Worm (Caenorhabditis elegans) whole organism, L1 larva: ENCODE data around the gene ragc-1.

Experiments used
- alr-1 ChIP-seq: fragments of 200-800 bp; sonication (Bioruptor generic); optimal IDR thresholded peaks from 2 replicates; lab custom pipeline; 2018; ENCODE audit warnings: borderline replicate concordance, mild to moderate bottlenecking, missing genetic modification characterization, missing compliant biosample characterization
- aly-2 ChIP-seq: fragments of 150-350 bp; optimal IDR thresholded peaks from 2 replicates; lab custom pipeline; 2014; ENCODE audit warnings: missing biosample characterization, missing genetic modification characterization
- ama-1 ChIP-seq: fragments of 150-350 bp; optimal IDR thresholded peaks from 2 replicates; lab custom pipeline; 2014
- blmp-1 ChIP-seq: fragments of 150-350 bp; optimal IDR thresholded peaks from 2 replicates; lab custom pipeline; 2014; ENCODE audit warnings: missing biosample characterization, missing genetic modification characterization
- ceh-63 ChIP-seq: fragments of 200-800 bp; sonication (Bioruptor generic); optimal IDR thresholded peaks from 2 replicates; lab custom pipeline; 2018; ENCODE audit warnings: mild to moderate bottlenecking, missing genetic modification characterization, missing compliant biosample characterization
- ceh-82 ChIP-seq, 3 experiments: fragments of 150-350 bp in 1 of 3; sonication (generic microtip) in 2 of 3; optimal IDR thresholded peaks; 2 replicates each; lab custom pipeline; 2014 to 2017; ENCODE audit warnings: missing biosample characterization in 3 of 3, missing genetic modification characterization in 3 of 3
- ceh-90 ChIP-seq: sonication (generic microtip); optimal IDR thresholded peaks from 2 replicates; lab custom pipeline; 2016; ENCODE audit warnings: missing genetic modification characterization, missing compliant biosample characterization
- dsc-1 ChIP-seq: sonication (generic microtip); optimal IDR thresholded peaks from 2 replicates; lab custom pipeline; 2016; ENCODE audit warnings: mild to moderate bottlenecking, missing genetic modification characterization, missing compliant biosample characterization
- efl-3 ChIP-seq: fragments of 200-800 bp; sonication (Bioruptor generic); optimal IDR thresholded peaks from 2 replicates; lab custom pipeline; 2018; ENCODE audit warnings: mild to moderate bottlenecking, missing genetic modification characterization, missing compliant biosample characterization
- elt-2 ChIP-seq: sonication (generic microtip); optimal IDR thresholded peaks from 2 replicates; lab custom pipeline; 2016; ENCODE audit warnings: missing genetic modification characterization, mild to moderate bottlenecking, inconsistent platforms, missing compliant biosample characterization, missing genetic modification reagents
- elt-3 ChIP-seq, 6 experiments: fragments of 150-350 bp in 1 of 6; sonication (generic microtip); optimal IDR thresholded peaks; 2 replicates each; lab custom pipeline; 2017 to 2018; ENCODE audit warnings: missing biosample characterization in 6 of 6, missing genetic modification characterization in 6 of 6, inconsistent platforms in 1 of 6
- fkh-10 ChIP-seq: sonication (generic microtip); optimal IDR thresholded peaks from 2 replicates; lab custom pipeline; 2017; ENCODE audit warnings: missing biosample characterization, missing genetic modification reagents, missing genetic modification characterization
- fkh-4 ChIP-seq: sonication (generic microtip); optimal IDR thresholded peaks from 2 replicates; lab custom pipeline; 2016; ENCODE audit warnings: missing compliant biosample characterization, missing genetic modification characterization, borderline replicate concordance
- fkh-8 ChIP-seq: sonication (generic microtip); optimal IDR thresholded peaks from 2 replicates; lab custom pipeline; 2016; ENCODE audit warnings: mild to moderate bottlenecking, missing genetic modification characterization, missing compliant biosample characterization
- fos-1 ChIP-seq: fragments of 150-350 bp; optimal IDR thresholded peaks from 2 replicates; lab custom pipeline; 2014; ENCODE audit warnings: missing biosample characterization, missing genetic modification characterization
- hlh-4 ChIP-seq: sonication (generic microtip); optimal IDR thresholded peaks from 2 replicates; lab custom pipeline; 2016; ENCODE audit warnings: mild to moderate bottlenecking, missing genetic modification characterization, missing compliant biosample characterization
- irx-1 ChIP-seq: sonication (generic microtip); optimal IDR thresholded peaks from 2 replicates; lab custom pipeline; 2016; ENCODE audit warnings: missing genetic modification characterization, missing compliant biosample characterization
- lin-14 ChIP-seq: fragments of 200-800 bp; sonication (Bioruptor generic); optimal IDR thresholded peaks from 2 replicates; lab custom pipeline; 2018; ENCODE audit warnings: mild to moderate bottlenecking, missing genetic modification characterization, moderate library complexity, missing compliant biosample characterization
- lin-35 ChIP-seq, 2 experiments: fragments of 150-350 bp; optimal IDR thresholded peaks; 2 replicates each; lab custom pipeline; 2014; ENCODE audit warnings: missing biosample characterization in 2 of 2, missing genetic modification characterization in 2 of 2, missing genetic modification reagents in 2 of 2
- lin-39 ChIP-seq: fragments of 150-350 bp; optimal IDR thresholded peaks from 2 replicates; lab custom pipeline; 2014; ENCODE audit warnings: missing biosample characterization, missing genetic modification reagents, missing genetic modification characterization
- lir-3 ChIP-seq: sonication (generic microtip); optimal IDR thresholded peaks from 2 replicates; lab custom pipeline; 2016; ENCODE audit warnings: mild to moderate bottlenecking, missing genetic modification characterization, moderate library complexity, missing compliant biosample characterization; ENCODE audit not compliant: poor library complexity
- lsy-2 ChIP-seq, 2 experiments: fragments of 150-350 bp; optimal IDR thresholded peaks; 2 replicates each; lab custom pipeline; 2014; ENCODE audit warnings: missing biosample characterization in 2 of 2, missing genetic modification characterization in 2 of 2
- mep-1 ChIP-seq: fragments of 150-350 bp; optimal IDR thresholded peaks from 2 replicates; lab custom pipeline; 2014; ENCODE audit warnings: missing biosample characterization, missing genetic modification characterization
- nhr-76 ChIP-seq: sonication (generic microtip); optimal IDR thresholded peaks from 2 replicates; lab custom pipeline; 2017; ENCODE audit warnings: missing biosample characterization, missing genetic modification characterization
- nhr-77 ChIP-seq: fragments of 150-350 bp; optimal IDR thresholded peaks from 2 replicates; lab custom pipeline; 2014; ENCODE audit warnings: missing biosample characterization, missing genetic modification characterization
- nhr-84 ChIP-seq: sonication (generic microtip); optimal IDR thresholded peaks from 2 replicates; lab custom pipeline; 2017; ENCODE audit warnings: missing biosample characterization, missing genetic modification characterization
- nhr-85 ChIP-seq: sonication (generic microtip); peaks from one replicate; lab custom pipeline; 2016; ENCODE audit warnings: missing genetic modification characterization, inconsistent platforms, missing compliant biosample characterization
- nhr-90 ChIP-seq: sonication (generic microtip); optimal IDR thresholded peaks from 2 replicates; lab custom pipeline; 2016; ENCODE audit warnings: mild to moderate bottlenecking, missing genetic modification characterization, missing compliant biosample characterization; ENCODE audit not compliant: poor library complexity
- pag-3 ChIP-seq: sonication (generic microtip); optimal IDR thresholded peaks from 2 replicates; lab custom pipeline; 2017; ENCODE audit warnings: missing genetic modification characterization, mild to moderate bottlenecking, missing compliant biosample characterization, antibody characterized with exemption, borderline replicate concordance; ENCODE audit not compliant: insufficient read depth
- pax-3 ChIP-seq: fragments of 200-800 bp; sonication (Bioruptor generic); optimal IDR thresholded peaks from 2 replicates; lab custom pipeline; 2018; ENCODE audit warnings: mild to moderate bottlenecking, missing genetic modification characterization, moderate library complexity, missing compliant biosample characterization
- pqm-1 ChIP-seq: sonication (generic microtip); optimal IDR thresholded peaks from 3 replicates; lab custom pipeline; 2017; ENCODE audit warnings: missing biosample characterization, missing genetic modification characterization
- rnt-1 ChIP-seq: sonication (generic microtip); optimal IDR thresholded peaks from 2 replicates; lab custom pipeline; 2016; ENCODE audit warnings: mild to moderate bottlenecking, missing genetic modification characterization, moderate library complexity, missing compliant biosample characterization
- skn-1 ChIP-seq: fragments of 150-350 bp; optimal IDR thresholded peaks from 2 replicates; lab custom pipeline; 2014; ENCODE audit warnings: missing biosample characterization, missing genetic modification characterization
- snpc-4 ChIP-seq: fragments of 150-350 bp; optimal IDR thresholded peaks from 2 replicates; lab custom pipeline; 2014; ENCODE audit warnings: missing biosample characterization, missing genetic modification characterization
- snu-23 ChIP-seq: sonication (generic microtip); optimal IDR thresholded peaks from 2 replicates; lab custom pipeline; 2016; ENCODE audit warnings: missing genetic modification characterization, missing compliant biosample characterization
- sox-4 ChIP-seq: sonication (generic microtip); optimal IDR thresholded peaks from 2 replicates; lab custom pipeline; 2016; ENCODE audit warnings: missing genetic modification characterization, missing compliant biosample characterization
- tbx-2 ChIP-seq: sonication (generic microtip); optimal IDR thresholded peaks from 2 replicates; lab custom pipeline; 2016; ENCODE audit warnings: missing genetic modification characterization, missing compliant biosample characterization
- unc-130 ChIP-seq: fragments of 150-350 bp; optimal IDR thresholded peaks from 2 replicates; lab custom pipeline; 2017; ENCODE audit warnings: missing biosample characterization, missing genetic modification characterization, inconsistent platforms
- unc-30 ChIP-seq: sonication (generic microtip); optimal IDR thresholded peaks from 2 replicates; lab custom pipeline; 2017; ENCODE audit warnings: missing biosample characterization, missing genetic modification characterization
- unc-62 ChIP-seq: fragments of 150-350 bp; optimal IDR thresholded peaks from 2 replicates; lab custom pipeline; 2014; ENCODE audit warnings: missing biosample characterization, missing genetic modification reagents, missing genetic modification characterization
- xbp-1 ChIP-seq: sonication (generic microtip); optimal IDR thresholded peaks from 2 replicates; lab custom pipeline; 2016; ENCODE audit warnings: missing genetic modification characterization, missing compliant biosample characterization
- zag-1 ChIP-seq: fragments of 150-350 bp; optimal IDR thresholded peaks from 2 replicates; lab custom pipeline; 2014; ENCODE audit warnings: missing biosample characterization, missing genetic modification characterization
- ztf-11 ChIP-seq, 2 experiments: sonication (generic microtip); optimal IDR thresholded peaks; 2 replicates each; lab custom pipeline; 2016 to 2017; ENCODE audit warnings: missing genetic modification characterization in 2 of 2, missing biosample characterization in 1 of 2, missing compliant biosample characterization in 1 of 2

ragc-1 gene

ce11 chrIV:11592820-11593219 lies 11.9 kb downstream of the ragc-1 start (continued):
- peak; percentile 83 for TF ChIP-seq lir-3
- TF ChIP-seq ceh-82 (tag; optimal IDR thresholded peaks at IDR 0.05; lab: Kevin White, UChicago): peak in 1 of 3 experiments; percentile 3
- peak; percentile 75 for TF ChIP-seq irx-1 (tag; lab: Kevin White, UChicago)
- no peak for TF ChIP-seq unc-30 (tag; lab: Kevin White, UChicago)
- TF ChIP-seq nhr-90 (tag; lab: Kevin White, UChicago): peak; percentile 70
- TF ChIP-seq zag-1 (tag; lab: Kevin White, UChicago): no peak
- peak in 1 of 2 experiments; percentile 53 for TF ChIP-seq ztf-11 (tag; optimal IDR thresholded peaks at IDR 0.05; lab: Kevin White, UChicago)
- no peak for TF ChIP-seq alr-1
- peak; percentile 60 to 69 for TF ChIP-seq lsy-2 (tag; optimal IDR thresholded peaks at IDR 0.05; lab: Kevin White, UChicago)
- peak; percentile 2 for TF ChIP-seq pax-3 (tag; lab: Kevin White, UChicago)
- TF ChIP-seq sox-4 (tag; lab: Kevin White, UChicago): peak; percentile 24
- peak; percentile 69 for TF ChIP-seq lin-14 (GFP tag; lab: Kevin White, UChicago)
- TF ChIP-seq rnt-1 (tag; lab: Kevin White, UChicago): peak; percentile 91
- no peak for TF ChIP-seq pag-3 (tag; lab: Kevin White, UChicago)
- TF ChIP-seq snpc-4 (tag; lab: Kevin White, UChicago): peak; percentile 20
- TF ChIP-seq skn-1: peak; percentile 71
- TF ChIP-seq ceh-90 (tag; lab: Kevin White, UChicago): peak; percentile 89
- no peak for TF ChIP-seq fos-1 (tag; lab: Kevin White, UChicago)
- TF ChIP-seq snu-23: peak; percentile 15
- peak; percentile 14 for TF ChIP-seq lin-39 (tag; lab: Kevin White, UChicago)

DNA sequence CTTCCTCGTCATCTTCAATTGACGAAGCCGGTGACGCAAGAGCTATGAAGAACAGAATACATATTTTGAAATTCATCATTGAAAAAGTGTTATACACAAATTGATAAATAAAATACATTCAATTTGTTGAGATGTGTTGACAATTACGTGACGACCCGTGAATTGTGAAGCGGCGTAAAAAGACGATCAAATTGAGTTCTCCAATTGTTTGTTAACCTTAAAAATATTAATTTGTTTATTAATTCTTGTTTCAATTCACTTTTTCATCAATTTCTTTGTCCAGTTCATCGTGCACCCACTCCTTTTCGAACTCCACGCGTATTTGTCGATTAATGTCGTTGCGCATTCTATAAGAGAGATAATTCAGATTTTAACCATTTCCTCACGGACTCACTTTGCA lies 12.6 kb downstream of the ragc-1 start, which contains the start of gene spe-36:
spe-36 (minus strand) TSS at position 101 of the 400 bp plus-strand sequence.
- TF ChIP-seq zag-1 (tag; lab: Kevin White, UChicago) (no peak), ama-1 (lab: Kevin White, UChicago) (no peak), fos-1 (tag; lab: Kevin White, UChicago) (no peak)

DNA sequence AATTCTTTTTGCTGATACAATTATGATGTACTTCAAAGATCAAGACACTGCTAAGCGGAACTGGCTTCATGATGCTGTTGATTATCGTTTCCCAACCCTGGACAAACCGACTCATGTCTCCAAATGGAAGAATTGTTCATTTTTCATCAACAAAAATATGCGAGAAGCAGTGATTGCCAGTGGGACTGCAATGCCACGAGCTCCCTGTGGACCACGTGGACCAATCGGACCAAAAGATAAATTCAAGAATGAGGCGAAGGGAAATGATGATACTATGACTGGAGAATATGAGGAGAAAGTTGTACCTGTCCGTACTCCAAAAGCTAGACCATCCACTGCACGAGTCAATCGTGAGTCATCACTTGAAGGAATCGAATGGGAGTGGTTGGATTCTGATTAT lies 18.2 kb downstream of the ragc-1 start:
- no peak for TF ChIP-seq fkh-8
- no peak for TF ChIP-seq alr-1
- no peak for TF ChIP-seq elt-3 (tag; optimal IDR thresholded peaks at IDR 0.05; lab: Kevin White, UChicago)
- no peak for TF ChIP-seq hlh-4 (tag; lab: Kevin White, UChicago)
- no peak for TF ChIP-seq lsy-2 (tag; optimal IDR thresholded peaks at IDR 0.05; lab: Kevin White, UChicago)
- TF ChIP-seq pqm-1 (tag; lab: Kevin White, UChicago): no peak
- no peak for TF ChIP-seq fkh-10
- TF ChIP-seq tbx-2 (tag; lab: Kevin White, UChicago): no peak
- no peak for TF ChIP-seq xbp-1 (tag; lab: Kevin White, UChicago)
- no peak for TF ChIP-seq ceh-63 (GFP tag; lab: Kevin White, UChicago)
- no peak for TF ChIP-seq aly-2 (tag; lab: Kevin White, UChicago)
- no peak for TF ChIP-seq nhr-85 (tag; lab: Kevin White, UChicago)
- no peak for TF ChIP-seq nhr-77 (tag; lab: Kevin White, UChicago)

ce11 chrIV:11584853-11585252 lies 19.9 kb downstream of the ragc-1 start:
- TF ChIP-seq aly-2 (tag; lab: Kevin White, UChicago) (no peak), lin-14 (GFP tag; lab: Kevin White, UChicago) (peak; percentile 3)

- no peak for TF ChIP-seq blmp-1
- TF ChIP-seq unc-62 (GFP tag; lab: Kevin White, UChicago): no peak
- no peak for TF ChIP-seq pag-3 (tag; lab: Kevin White, UChicago)
- no peak for TF ChIP-seq efl-3 (GFP tag; lab: Kevin White, UChicago)
- peak; percentile 52 for TF ChIP-seq elt-2 (tag; lab: Kevin White, UChicago)
- no peak for TF ChIP-seq ceh-90 (tag; lab: Kevin White, UChicago)
- TF ChIP-seq nhr-76 (tag; lab: Kevin White, UChicago): no peak
- TF ChIP-seq nhr-84 (tag; lab: Kevin White, UChicago): no peak
- no peak for TF ChIP-seq fos-1 (tag; lab: Kevin White, UChicago)
- TF ChIP-seq ceh-82 (tag; optimal IDR thresholded peaks at IDR 0.05; lab: Kevin White, UChicago): no peak
- TF ChIP-seq rnt-1 (tag; lab: Kevin White, UChicago): peak; percentile 2
- TF ChIP-seq lin-35 (GFP tag; optimal IDR thresholded peaks at IDR 0.05; lab: Kevin White, UChicago): no peak
- no peak for TF ChIP-seq alr-1
- no peak for TF ChIP-seq dsc-1 (tag; lab: Kevin White, UChicago)
- TF ChIP-seq elt-3 (tag; optimal IDR thresholded peaks at IDR 0.05; lab: Kevin White, UChicago): no peak
- TF ChIP-seq mep-1 (tag; lab: Kevin White, UChicago): no peak
- TF ChIP-seq fkh-8: peak; percentile 16
- TF ChIP-seq unc-130 (tag; lab: Kevin White, UChicago): no peak
- TF ChIP-seq aly-2 (tag; lab: Kevin White, UChicago): no peak
- TF ChIP-seq fkh-4 (tag; lab: Kevin White, UChicago): no peak
Observed at ce11 chrIV:11583906-11584378, 20.8 kb downstream of the ragc-1 start, which contains the start of gene F12F6.1. F12F6.1 (plus strand) TSS chrIV:11583956.
